Worm (Caenorhabditis elegans) whole organism, mixed stage, embryonic: ENCODE data around the gene B0416.2.

ENCODE experiments used
- M03D4.4 ChIP-seq: sonication (generic microtip); optimal IDR thresholded peaks from 2 replicates; lab custom pipeline; 2017; ENCODE audit warnings: mild to moderate bottlenecking, missing genetic modification characterization, missing compliant biosample characterization
- bed-3 ChIP-seq: fragments of 200-800 bp; sonication (Bioruptor generic); optimal IDR thresholded peaks from 3 replicates; lab custom pipeline; 2018; ENCODE audit warnings: mild to moderate bottlenecking, missing genetic modification characterization, moderate library complexity, missing compliant biosample characterization
- blmp-1 ChIP-seq: fragments of 150-350 bp; optimal IDR thresholded peaks from 2 replicates; lab custom pipeline; 2014; ENCODE audit warnings: missing biosample characterization, missing genetic modification characterization
- ceh-39 ChIP-seq: fragments of 150-350 bp; optimal IDR thresholded peaks from 2 replicates; lab custom pipeline; 2014; ENCODE audit warnings: missing biosample characterization, missing genetic modification characterization
- ceh-43 ChIP-seq: fragments of 200-800 bp; sonication (Bioruptor generic); optimal IDR thresholded peaks from 2 replicates; lab custom pipeline; 2018; ENCODE audit warnings: mild to moderate bottlenecking, missing genetic modification characterization, moderate library complexity, missing compliant biosample characterization
- ceh-83 ChIP-seq: fragments of 200-800 bp; sonication (Bioruptor generic); optimal IDR thresholded peaks from 2 replicates; lab custom pipeline; 2018; ENCODE audit warnings: mild to moderate bottlenecking, missing genetic modification characterization, missing compliant biosample characterization
- ces-1 ChIP-seq: fragments of 150-350 bp; optimal IDR thresholded peaks from 2 replicates; lab custom pipeline; 2014; ENCODE audit warnings: missing biosample characterization, missing genetic modification reagents, missing genetic modification characterization
- cnd-1 ChIP-seq: fragments of 200-800 bp; sonication (Bioruptor generic); optimal IDR thresholded peaks from 2 replicates; lab custom pipeline; 2018; ENCODE audit warnings: mild to moderate bottlenecking, missing genetic modification characterization, missing compliant biosample characterization
- drap-1 ChIP-seq: fragments of 200-800 bp; sonication (Bioruptor generic); optimal IDR thresholded peaks from 3 replicates; lab custom pipeline; 2018; ENCODE audit warnings: mild to moderate bottlenecking, missing genetic modification characterization, missing compliant biosample characterization
- elt-1 ChIP-seq: sonication (generic microtip); optimal IDR thresholded peaks from 2 replicates; lab custom pipeline; 2017; ENCODE audit warnings: missing genetic modification characterization, mild to moderate bottlenecking, missing compliant biosample characterization, antibody characterized with exemption, moderate library complexity, borderline replicate concordance; ENCODE audit not compliant: insufficient read depth
- flh-1 ChIP-seq: fragments of 200-800 bp; sonication (Bioruptor generic); optimal IDR thresholded peaks from 2 replicates; lab custom pipeline; 2018; ENCODE audit warnings: mild to moderate bottlenecking, missing genetic modification characterization, moderate library complexity, missing compliant biosample characterization
- ham-2 ChIP-seq: fragments of 200-800 bp; sonication (Bioruptor generic); optimal IDR thresholded peaks from 2 replicates; lab custom pipeline; 2018; ENCODE audit warnings: mild to moderate bottlenecking, missing genetic modification characterization, missing compliant biosample characterization
- hlh-1 ChIP-seq: fragments of 150-350 bp; optimal IDR thresholded peaks from 2 replicates; lab custom pipeline; 2014; ENCODE audit warnings: missing biosample characterization, missing genetic modification reagents, missing genetic modification characterization
- lin-13 ChIP-seq: fragments of 150-350 bp; optimal IDR thresholded peaks from 2 replicates; lab custom pipeline; 2014; ENCODE audit warnings: missing biosample characterization, missing genetic modification characterization
- lin-32 ChIP-seq: fragments of 200-800 bp; sonication (Bioruptor generic); optimal IDR thresholded peaks from 2 replicates; lab custom pipeline; 2018; ENCODE audit warnings: mild to moderate bottlenecking, missing genetic modification characterization, missing compliant biosample characterization
- lsy-2 ChIP-seq: fragments of 150-350 bp; optimal IDR thresholded peaks from 2 replicates; lab custom pipeline; 2014; ENCODE audit warnings: missing biosample characterization, missing genetic modification characterization
- mab-5 ChIP-seq: fragments of 150-350 bp; optimal IDR thresholded peaks from 2 replicates; lab custom pipeline; 2014; ENCODE audit warnings: missing biosample characterization, missing genetic modification characterization
- mep-1 ChIP-seq: fragments of 150-350 bp; optimal IDR thresholded peaks from 2 replicates; lab custom pipeline; 2017; ENCODE audit warnings: missing biosample characterization, missing genetic modification reagents, missing genetic modification characterization, inconsistent platforms
- mls-2 ChIP-seq: sonication (generic microtip); optimal IDR thresholded peaks from 2 replicates; lab custom pipeline; 2016; ENCODE audit warnings: mild to moderate bottlenecking, missing genetic modification characterization, moderate library complexity, missing compliant biosample characterization
- nhr-12 ChIP-seq: fragments of 150-350 bp; optimal IDR thresholded peaks from 2 replicates; lab custom pipeline; 2014; ENCODE audit warnings: missing biosample characterization, missing genetic modification characterization
- nhr-2 ChIP-seq: fragments of 150-350 bp; optimal IDR thresholded peaks from 2 replicates; lab custom pipeline; 2014; ENCODE audit warnings: missing biosample characterization, missing genetic modification characterization
- nhr-28 ChIP-seq: fragments of 150-350 bp; optimal IDR thresholded peaks from 2 replicates; lab custom pipeline; 2014; ENCODE audit warnings: missing biosample characterization, missing genetic modification characterization
- nhr-76 ChIP-seq: sonication (generic microtip); optimal IDR thresholded peaks from 2 replicates; lab custom pipeline; 2017; ENCODE audit warnings: missing biosample characterization, missing genetic modification characterization
- pha-4 ChIP-seq: fragments of 150-350 bp; optimal IDR thresholded peaks from 2 replicates; lab custom pipeline; 2018; ENCODE audit warnings: missing biosample characterization, missing genetic modification reagents, missing genetic modification characterization
- sem-2 ChIP-seq: fragments of 200-800 bp; sonication (Bioruptor generic); optimal IDR thresholded peaks from 2 replicates; lab custom pipeline; 2018; ENCODE audit warnings: mild to moderate bottlenecking, missing genetic modification characterization, missing compliant biosample characterization
- snpc-4 ChIP-seq: fragments of 150-350 bp; optimal IDR thresholded peaks from 2 replicates; lab custom pipeline; 2014; ENCODE audit warnings: missing biosample characterization, missing genetic modification characterization
- sptf-1 ChIP-seq: sonication (generic microtip); optimal IDR thresholded peaks from 2 replicates; lab custom pipeline; 2017; ENCODE audit warnings: mild to moderate bottlenecking, missing genetic modification characterization, moderate library complexity, missing compliant biosample characterization
- unc-120 ChIP-seq: sonication (generic microtip); optimal IDR thresholded peaks from 2 replicates; lab custom pipeline; 2017; ENCODE audit warnings: missing genetic modification characterization, missing compliant biosample characterization; ENCODE audit not compliant: poor library complexity, severe bottlenecking
- unc-39 ChIP-seq: fragments of 150-350 bp; optimal IDR thresholded peaks from 2 replicates; lab custom pipeline; 2014; ENCODE audit warnings: missing biosample characterization, missing genetic modification characterization
- unc-62 ChIP-seq: fragments of 150-350 bp; optimal IDR thresholded peaks from 2 replicates; lab custom pipeline; 2014; ENCODE audit warnings: missing biosample characterization, missing genetic modification reagents, missing genetic modification characterization

B0416.2 gene

ce11 chrX:9264636-9265035 lies 34.3 kb upstream of the B0416.2 start:
- TF ChIP-seq unc-120 (tag; lab: Kevin White, UChicago) (peak; percentile 28), ceh-83 (GFP tag; lab: Kevin White, UChicago) (no peak), snpc-4 (no peak), hlh-1 (peak; percentile 72), mls-2 (tag; lab: Kevin White, UChicago) (no peak)

ce11 chrX:9266512-9266911 lies 32.4 kb upstream of the B0416.2 start:
- TF ChIP-seq blmp-1 (tag; lab: Kevin White, UChicago) (no peak), mep-1 (tag; lab: Kevin White, UChicago) (no peak), lsy-2 (tag; lab: Kevin White, UChicago) (no peak), unc-39 (tag; lab: Kevin White, UChicago) (no peak), unc-62 (GFP tag; lab: Kevin White, UChicago) (no peak), drap-1 (GFP tag; lab: Kevin White, UChicago) (no peak), sem-2 (GFP tag; lab: Kevin White, UChicago) (no peak), nhr-2 (no peak), ceh-43 (GFP tag; lab: Kevin White, UChicago) (no peak), ceh-39 (no peak), M03D4.4 (no peak), snpc-4 (no peak), cnd-1 (tag; lab: Kevin White, UChicago) (no peak), lin-32 (GFP tag; lab: Kevin White, UChicago) (no peak), ceh-83 (GFP tag; lab: Kevin White, UChicago) (no peak), unc-120 (tag; lab: Kevin White, UChicago) (no peak), hlh-1 (no peak), lin-13 (tag; lab: Kevin White, UChicago) (no peak), flh-1 (GFP tag; lab: Kevin White, UChicago) (no peak)

ce11 chrX:9268373-9268772 lies 30.6 kb upstream of the B0416.2 start:
- no peak for TF ChIP-seq mab-5 (tag; lab: Kevin White, UChicago)
- no peak for TF ChIP-seq pha-4 (tag; lab: Kevin White, UChicago)
- TF ChIP-seq mep-1 (tag; lab: Kevin White, UChicago) = no peak
- TF ChIP-seq lsy-2 (tag; lab: Kevin White, UChicago) = no peak
- TF ChIP-seq nhr-76 (tag; lab: Kevin White, UChicago) = no peak
- no peak for TF ChIP-seq M03D4.4
- no peak for TF ChIP-seq elt-1 (tag; lab: Kevin White, UChicago)
- TF ChIP-seq ceh-43 (GFP tag; lab: Kevin White, UChicago) = no peak
- no peak for TF ChIP-seq unc-39 (tag; lab: Kevin White, UChicago)
- no peak for TF ChIP-seq bed-3 (GFP tag; lab: Kevin White, UChicago)
- TF ChIP-seq unc-120 (tag; lab: Kevin White, UChicago) = no peak

- TF ChIP-seq ces-1 (GFP tag; lab: Kevin White, UChicago) (no peak), flh-1 (GFP tag; lab: Kevin White, UChicago) (no peak), nhr-2 (no peak), ham-2 (no peak), lin-13 (tag; lab: Kevin White, UChicago) (no peak), nhr-12 (tag; lab: Kevin White, UChicago) (no peak), elt-1 (tag; lab: Kevin White, UChicago) (no peak), bed-3 (GFP tag; lab: Kevin White, UChicago) (no peak)
- TF ChIP-seq, all 35 proteins: peak for 0
Observed at ce11 chrX:9270753-9271152, 28.2 kb upstream of the B0416.2 start, which contains the start of gene B0416.5. Gene B0416.5, minus strand, starts transcription at chrX:9270853.

- TF ChIP-seq mep-1 (tag; lab: Kevin White, UChicago) (peak; percentile 11), elt-1 (tag; lab: Kevin White, UChicago) (peak; percentile 60), M03D4.4 (no peak), lin-13 (tag; lab: Kevin White, UChicago) (no peak)
Observed at ce11 chrX:9271886-9272285, 27.1 kb upstream of the B0416.2 start.

ce11 chrX:9274574-9274973 lies 24.4 kb upstream of the B0416.2 start, which contains the start of gene B0416.10:
Gene B0416.10, minus strand, starts transcription at chrX:9274674.
- TF ChIP-seq sptf-1 (tag; lab: Kevin White, UChicago) (no peak), snpc-4 (no peak), nhr-12 (tag; lab: Kevin White, UChicago) (no peak), cnd-1 (tag; lab: Kevin White, UChicago) (no peak), unc-62 (GFP tag; lab: Kevin White, UChicago) (no peak), hlh-1 (no peak), bed-3 (GFP tag; lab: Kevin White, UChicago) (no peak), drap-1 (GFP tag; lab: Kevin White, UChicago) (no peak), nhr-28 (tag; lab: Kevin White, UChicago) (no peak), unc-120 (tag; lab: Kevin White, UChicago) (no peak), nhr-76 (tag; lab: Kevin White, UChicago) (no peak), mep-1 (tag; lab: Kevin White, UChicago) (no peak), pha-4 (tag; lab: Kevin White, UChicago) (no peak), lsy-2 (tag; lab: Kevin White, UChicago) (no peak), sem-2 (GFP tag; lab: Kevin White, UChicago) (no peak), elt-1 (tag; lab: Kevin White, UChicago) (no peak), mls-2 (tag; lab: Kevin White, UChicago) (no peak), M03D4.4 (no peak)
